Fruit fly (Drosophila melanogaster): ENCODE results near the gene CG12025.
A peak's percentile ranks its signal among the peaks of the same experiment; 100 is the strongest.

CG12025 gene

DNA sequence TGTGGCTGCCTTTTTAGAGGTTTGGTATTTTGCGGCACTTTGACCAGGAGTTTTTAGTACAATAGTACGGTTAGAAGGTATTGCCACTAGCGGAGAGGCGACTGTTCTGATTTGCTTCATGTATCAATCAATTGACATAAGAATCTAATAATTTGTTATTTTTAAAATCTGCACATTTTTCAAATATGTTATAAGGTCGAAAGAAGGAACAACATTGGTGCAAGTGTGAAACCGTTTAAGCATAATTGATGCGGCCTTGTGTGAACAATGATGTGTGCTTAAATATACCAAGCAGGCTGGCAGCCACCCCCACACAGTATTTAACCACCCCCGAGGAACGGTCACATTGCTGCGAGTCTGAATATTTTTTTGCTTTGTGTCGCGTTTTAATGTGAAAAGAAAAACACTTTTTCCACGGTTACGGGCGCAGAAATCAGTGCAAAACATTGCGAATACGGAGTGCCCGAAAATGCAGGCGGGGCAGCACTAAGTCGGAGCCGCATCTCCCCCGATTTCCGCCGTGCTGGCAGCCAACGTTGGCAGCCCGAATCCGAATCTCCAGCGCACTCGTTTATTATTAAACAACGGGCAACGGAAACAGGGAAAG is at the start of gene CG12025, which contains the start of gene HBS1:
Gene CG12025, plus strand, starts transcription at position 310 of the 607 bp plus-strand sequence.
Gene HBS1, minus strand, starts transcription at position 120 of the 607 bp plus-strand sequence.
- TF ChIP-seq CG10543 (GFP tag; optimal IDR thresholded peaks at IDR 0.05) (peak; percentile 6), CG11085 (GFP tag; IDR thresholded peaks at IDR 0.05) (peak; percentile 53; the same call in 1 of the 2 replicates), D (optimal IDR thresholded peaks at IDR 0.05) (no peak), D (GFP tag; optimal IDR thresholded peaks at IDR 0.05) (peak; percentile 9), caup (GFP tag; optimal IDR thresholded peaks at IDR 0.05; ENCODE audit: severe bottlenecking) (peak; percentile 36), nom (GFP tag; optimal IDR thresholded peaks at IDR 0.05) (peak; percentile 10), CG15601 (tag; optimal IDR thresholded peaks at IDR 0.05) (peak; percentile 39), pan (optimal IDR thresholded peaks at IDR 0.05) (no peak), pan (GFP tag; optimal IDR thresholded peaks at IDR 0.05 in 1 of 2, IDR thresholded peaks at IDR 0.05 in 1 of 2) (peak in 1 of 2 experiments; percentile 28), CG16815 (GFP tag; optimal IDR thresholded peaks at IDR 0.05) (peak; percentile 38), Fer2 (tag; optimal IDR thresholded peaks at IDR 0.05) (peak; percentile 32), Lhr (GFP tag; optimal IDR thresholded peaks at IDR 0.05) (peak; percentile 54), CG11504 (tag; optimal IDR thresholded peaks at IDR 0.05) (peak; percentile 64), CG9215 (GFP tag; IDR thresholded peaks at IDR 0.05) (peak; percentile 71), CG14441 (GFP tag; IDR thresholded peaks at IDR 0.05) (peak; percentile 69), CG1233 (GFP tag; optimal IDR thresholded peaks at IDR 0.05) (no peak), CG17361 (GFP tag; IDR thresholded peaks at IDR 0.05) (peak; percentile 73), gfzf (GFP tag; optimal IDR thresholded peaks at IDR 0.05) (peak; percentile 96), CG5953 (GFP tag; IDR thresholded peaks at IDR 0.05) (no peak), Antp (GFP tag; optimal IDR thresholded peaks at IDR 0.05) (peak; percentile 33), CG9797 (GFP tag; optimal IDR thresholded peaks at IDR 0.05) (peak; percentile 96), Blimp-1 (GFP tag; optimal IDR thresholded peaks at IDR 0.05) (no peak), dmrt11E (tag; optimal IDR thresholded peaks at IDR 0.05) (peak; percentile 54), CG5245 (GFP tag; optimal IDR thresholded peaks at IDR 0.05) (peak; percentile 37), prd (optimal IDR thresholded peaks at IDR 0.05) (no peak), prd (GFP tag; IDR thresholded peaks at IDR 0.05) (peak; percentile 61; the same call in 1 of the 3 replicates), gcm (GFP tag; optimal IDR thresholded peaks at IDR 0.05) (peak; percentile 40), E2f1 (GFP tag; IDR thresholded peaks at IDR 0.05) (no peak; the same call in 1 of the 2 replicates), ara (GFP tag; IDR thresholded peaks at IDR 0.05) (peak; percentile 43; the same call in 1 of the 2 replicates), CG6765 (GFP tag; optimal IDR thresholded peaks at IDR 0.05) (peak; percentile 6), jumu (GFP tag; optimal IDR thresholded peaks at IDR 0.05) (peak; percentile 55), cwo (GFP tag; optimal IDR thresholded peaks at IDR 0.05) (peak; percentile 5), fd64A (GFP tag; optimal IDR thresholded peaks at IDR 0.05) (no peak), CG14014 (GFP tag; IDR thresholded peaks at IDR 0.05) (peak; percentile 68), Dp (GFP tag; optimal IDR thresholded peaks at IDR 0.05) (peak; percentile 14), CG16813 (GFP tag; IDR thresholded peaks at IDR 0.05; ENCODE audit: partially characterized antibody) (0 out of 3 replicates have a peak, but pooled peaks have one; percentile 22), CG3065 (GFP tag; optimal IDR thresholded peaks at IDR 0.05) (peak; percentile 63), CG2202 (tag; optimal IDR thresholded peaks at IDR 0.05) (peak; percentile 6), Taf1 (GFP tag; IDR thresholded peaks at IDR 0.05) (0 out of 2 replicates have a peak, but pooled peaks have one; percentile 23), rib (GFP tag; IDR thresholded peaks at IDR 0.05) (no peak), CG4854 (GFP tag; optimal IDR thresholded peaks at IDR 0.05) (no peak), al (GFP tag; IDR thresholded peaks at IDR 0.05) (peak; percentile 51), CG1024 (GFP tag; IDR thresholded peaks at IDR 0.05) (peak; percentile 10; the same call in 1 of the 2 replicates), crol (GFP tag; IDR thresholded peaks at IDR 0.05) (no peak), CG10147 (GFP tag; optimal IDR thresholded peaks at IDR 0.05) (no peak), HLHmδ (GFP tag; optimal IDR thresholded peaks at IDR 0.05) (no peak), gro (GFP tag; optimal IDR thresholded peaks at IDR 0.05) (peak; percentile 15), CG4617 (GFP tag; optimal IDR thresholded peaks at IDR 0.05; ENCODE audit: borderline replicate concordance) (peak; percentile 81), CG14667 (GFP tag; IDR thresholded peaks at IDR 0.05) (peak; percentile 41; the same call in 1 of the 2 replicates)
